Fruit fly (Drosophila melanogaster) whole organism, pupa: ENCODE results near the gene Cyp28c1.
A peak's percentile ranks its signal among the peaks of the same experiment; 100 is the strongest.

Experiments
- CG15710 ChIP-seq: fragments of 200-800 bp; sonication (Bioruptor generic); optimal IDR thresholded peaks from 2 replicates; lab custom pipeline; 2018; ENCODE audit warnings: missing biosample characterization, mild to moderate bottlenecking, missing genetic modification characterization, moderate library complexity
- CG32121 ChIP-seq: fragments of 200-800 bp; sonication (Bioruptor generic); IDR thresholded peaks from 2 replicates; pipeline ENCODE4 v1.3.6; 2022; ENCODE audit warnings: missing biosample characterization, missing genetic modification characterization

DNA sequence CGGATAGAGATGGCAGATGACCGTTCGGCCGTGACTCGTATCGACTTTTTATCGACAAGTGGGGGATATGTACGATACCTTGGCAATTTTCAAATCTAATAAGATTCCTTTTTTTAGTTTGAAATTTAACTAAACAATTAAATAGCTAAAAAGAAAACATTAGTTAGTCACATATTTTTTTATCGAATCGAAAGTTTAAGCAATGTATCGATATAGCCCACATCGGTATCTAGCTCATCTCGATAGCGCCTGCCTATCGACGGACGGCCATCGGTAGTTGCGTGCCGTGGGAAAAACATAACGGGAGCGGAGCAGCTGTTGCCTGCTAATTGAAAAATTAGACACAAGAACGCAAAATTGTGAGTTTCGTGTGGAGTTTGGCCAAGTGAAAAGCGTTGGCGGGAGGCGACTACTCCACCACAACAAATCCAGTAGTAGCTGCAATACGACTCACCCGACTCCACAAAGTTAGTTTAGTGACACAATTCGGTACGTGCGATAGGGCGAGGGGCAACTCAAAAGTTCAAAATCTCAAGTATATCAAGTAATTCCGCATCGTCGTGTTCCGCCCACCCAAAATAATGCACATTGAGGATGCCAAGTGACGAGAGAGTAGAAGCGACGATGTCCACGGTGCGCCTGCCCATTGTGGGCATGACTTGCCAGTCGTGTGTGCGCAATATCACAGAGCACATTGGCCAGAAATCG, 15.5 kb downstream of the Cyp28c1 start, which contains the start of the genes CG10347 and ATP7:
- TF ChIP-seq CG15710 (tag; lab: Kevin White, UChicago) (no peak), CG32121 (0 out of 2 replicates have a peak, but pooled peaks have one; percentile 7)
